Worm (Caenorhabditis elegans) whole organism, late embryonic: ENCODE data around the gene Y77E11A.23.

ENCODE experiments used
- C08G9.2 ChIP-seq: sonication (generic microtip); optimal IDR thresholded peaks from 2 replicates; lab custom pipeline; 2016; ENCODE audit warnings: mild to moderate bottlenecking, missing genetic modification characterization, moderate library complexity, missing compliant biosample characterization
- K09A11.1 ChIP-seq: sonication (generic microtip); optimal IDR thresholded peaks from 2 replicates; lab custom pipeline; 2017; ENCODE audit warnings: antibody characterized with exemption, mild to moderate bottlenecking, missing genetic modification characterization, missing compliant biosample characterization; ENCODE audit not compliant: insufficient read depth
- T23F11.4 ChIP-seq: fragments of 200-800 bp; sonication (Bioruptor generic); optimal IDR thresholded peaks from 2 replicates; lab custom pipeline; 2018; ENCODE audit warnings: mild to moderate bottlenecking, missing genetic modification characterization, missing compliant biosample characterization
- ama-1 ChIP-seq: fragments of 150-350 bp; optimal IDR thresholded peaks from 2 replicates; lab custom pipeline; 2014
- dmd-4 ChIP-seq: sonication (generic microtip); optimal IDR thresholded peaks from 2 replicates; lab custom pipeline; 2016; ENCODE audit warnings: borderline replicate concordance, missing genetic modification characterization, missing compliant biosample characterization
- nhr-11 ChIP-seq: fragments of 150-350 bp; optimal IDR thresholded peaks from 2 replicates; lab custom pipeline; 2014; ENCODE audit warnings: missing biosample characterization, missing genetic modification characterization
- pag-3 ChIP-seq: sonication (generic microtip); optimal IDR thresholded peaks from 2 replicates; lab custom pipeline; 2016; ENCODE audit warnings: missing compliant biosample characterization, missing genetic modification characterization, borderline replicate concordance
- pat-9 ChIP-seq: fragments of 200-800 bp; sonication (Bioruptor generic); optimal IDR thresholded peaks from 2 replicates; lab custom pipeline; 2018; ENCODE audit warnings: mild to moderate bottlenecking, missing genetic modification characterization, moderate library complexity, missing compliant biosample characterization
- pax-1 ChIP-seq: fragments of 150-350 bp; optimal IDR thresholded peaks from 2 replicates; lab custom pipeline; 2014; ENCODE audit warnings: missing biosample characterization, missing genetic modification characterization
- pha-4 ChIP-seq: fragments of 150-350 bp; optimal IDR thresholded peaks from 2 replicates; lab custom pipeline; 2018; ENCODE audit warnings: missing biosample characterization, missing genetic modification reagents, missing genetic modification characterization
- ttx-3 ChIP-seq: sonication (generic microtip); optimal IDR thresholded peaks from 2 replicates; lab custom pipeline; 2016; ENCODE audit warnings: missing genetic modification reagents, missing genetic modification characterization, missing compliant biosample characterization
- unc-86 ChIP-seq: sonication (generic microtip); optimal IDR thresholded peaks from 2 replicates; lab custom pipeline; 2016; ENCODE audit warnings: missing genetic modification characterization, missing compliant biosample characterization
- ztf-16 ChIP-seq: sonication (generic microtip); optimal IDR thresholded peaks from 2 replicates; lab custom pipeline; 2017; ENCODE audit warnings: missing genetic modification characterization, missing compliant biosample characterization

ce11 chrIV:1408718-1409117 is 21.4 kb downstream of the Y77E11A.23 start:
- TF ChIP-seq pat-9 (tag; lab: Kevin White, UChicago) (no peak), pag-3 (tag; lab: Kevin White, UChicago) (no peak), ztf-16 (tag; lab: Kevin White, UChicago) (no peak), K09A11.1 (tag; lab: Kevin White, UChicago) (no peak), T23F11.4 (no peak), pax-1 (tag; lab: Kevin White, UChicago) (no peak), dmd-4 (no peak), nhr-11 (tag; lab: Kevin White, UChicago) (no peak), ama-1 (no peak), unc-86 (tag; lab: Kevin White, UChicago) (no peak), pha-4 (tag; lab: Kevin White, UChicago) (no peak), ttx-3 (tag; lab: Kevin White, UChicago) (no peak), C08G9.2 (tag; lab: Kevin White, UChicago) (no peak)
